Fruit fly (Drosophila melanogaster) whole organism, embryonic: Measurements from ENCODE around the gene Spn28Db.

Source experiments
- Blimp-1 ChIP-seq: fragments of 200-800 bp; sonication (Bioruptor generic); optimal IDR thresholded peaks from 3 replicates; lab custom pipeline; 2018; ENCODE audit warnings: missing biosample characterization, missing genetic modification characterization, mild to moderate bottlenecking, moderate library complexity, missing genetic modification reagents
- Bteb2 ChIP-seq: fragments of 200-800 bp; sonication (Bioruptor generic); optimal IDR thresholded peaks from 2 replicates; lab custom pipeline; 2016; ENCODE audit warnings: missing biosample characterization, missing genetic modification characterization
- CG10462 ChIP-seq: fragments of 200-800 bp; sonication (Bioruptor generic); optimal IDR thresholded peaks from 2 replicates; lab custom pipeline; 2016; ENCODE audit warnings: missing biosample characterization, missing genetic modification characterization
- CG11456 ChIP-seq: fragments of 200-800 bp; sonication (Bioruptor generic); IDR thresholded peaks from 3 replicates; pipeline ENCODE4 v1.3.6; 2022; ENCODE audit warnings: missing biosample characterization, missing genetic modification characterization
- CG14667 ChIP-seq: fragments of 200-800 bp; sonication (Bioruptor generic); IDR thresholded peaks from 2 replicates; pipeline ENCODE4 v1.3.6; 2022; ENCODE audit warnings: missing biosample characterization, missing genetic modification characterization
- CG15269 ChIP-seq: fragments of 200-800 bp; sonication (Bioruptor generic); optimal IDR thresholded peaks from 2 replicates; lab custom pipeline; 2018; ENCODE audit warnings: missing biosample characterization, mild to moderate bottlenecking, missing genetic modification characterization, moderate library complexity
- CG17328 ChIP-seq: fragments of 200-800 bp; sonication (Bioruptor generic); IDR thresholded peaks from 2 replicates; pipeline ENCODE4 v1.3.6; 2022; ENCODE audit warnings: missing biosample characterization, missing genetic modification characterization
- CG18599 ChIP-seq: fragments of 200-800 bp; sonication (Bioruptor generic); optimal IDR thresholded peaks from 3 replicates; lab custom pipeline; 2017; ENCODE audit warnings: missing biosample characterization, missing genetic modification characterization, mild to moderate bottlenecking, moderate library complexity, missing genetic modification reagents
- CG2129 ChIP-seq: fragments of 200-800 bp; sonication (Bioruptor generic); IDR thresholded peaks from 2 replicates; pipeline ENCODE4 v1.3.6; 2022; ENCODE audit warnings: missing biosample characterization, missing genetic modification characterization; ENCODE audit not compliant: partially characterized antibody
- CG2889 ChIP-seq: fragments of 200-800 bp; sonication (Bioruptor generic); IDR thresholded peaks from 3 replicates; pipeline ENCODE4 v1.3.6; 2022; ENCODE audit warnings: missing biosample characterization, missing genetic modification characterization
- CG31388 ChIP-seq: fragments of 200-800 bp; sonication (Bioruptor generic); optimal IDR thresholded peaks from 2 replicates; lab custom pipeline; 2016; ENCODE audit warnings: missing biosample characterization, missing genetic modification characterization
- CG3407 ChIP-seq: fragments of 200-800 bp; sonication (Bioruptor generic); optimal IDR thresholded peaks from 2 replicates; lab custom pipeline; 2018; ENCODE audit warnings: missing biosample characterization, mild to moderate bottlenecking, missing genetic modification characterization
- CG6689 ChIP-seq: fragments of 200-800 bp; sonication (Bioruptor generic); IDR thresholded peaks from 2 replicates; pipeline ENCODE4 v1.3.6; 2022; ENCODE audit warnings: missing biosample characterization, missing genetic modification characterization
- CG7745 ChIP-seq: fragments of 200-800 bp; sonication (Bioruptor generic); optimal IDR thresholded peaks from 2 replicates; lab custom pipeline; 2018; ENCODE audit warnings: missing biosample characterization, mild to moderate bottlenecking, missing genetic modification characterization, moderate library complexity
- CG8944 ChIP-seq: fragments of 200-800 bp; sonication (Bioruptor generic); optimal IDR thresholded peaks from 3 replicates; lab custom pipeline; 2016; ENCODE audit warnings: missing biosample characterization, missing genetic modification characterization
- CG9437 ChIP-seq: fragments of 200-800 bp; sonication (Bioruptor generic); optimal IDR thresholded peaks from 2 replicates; lab custom pipeline; 2018; ENCODE audit warnings: missing biosample characterization, mild to moderate bottlenecking, missing genetic modification characterization
- Camta ChIP-seq: fragments of 200-800 bp; sonication (Bioruptor generic); optimal IDR thresholded peaks from 2 replicates; lab custom pipeline; 2016; ENCODE audit warnings: missing biosample characterization, missing genetic modification characterization
- Ets97D ChIP-seq: fragments of 200-800 bp; sonication (Bioruptor generic); optimal IDR thresholded peaks from 3 replicates; lab custom pipeline; 2016; ENCODE audit warnings: missing biosample characterization, missing genetic modification characterization
- Fer3 ChIP-seq: fragments of 200-800 bp; sonication (Bioruptor generic); optimal IDR thresholded peaks from 2 replicates; lab custom pipeline; 2018; ENCODE audit warnings: missing biosample characterization, mild to moderate bottlenecking, missing genetic modification characterization, moderate library complexity
- Hmr ChIP-seq: fragments of 200-800 bp; sonication (Bioruptor generic); optimal IDR thresholded peaks from 3 replicates; lab custom pipeline; 2017; ENCODE audit warnings: mild to moderate bottlenecking, missing biosample characterization, missing genetic modification reagents, missing genetic modification characterization
- Hr51 ChIP-seq, 2 experiments: fragments of 200-800 bp; sonication (Bioruptor generic); optimal IDR thresholded peaks; 2 replicates in 1 of 2; 3 replicates in 1 of 2; lab custom pipeline; 2016 to 2018; ENCODE audit warnings: missing biosample characterization in 2 of 2, missing genetic modification characterization in 2 of 2, mild to moderate bottlenecking in 1 of 2, moderate library complexity in 1 of 2
- Med ChIP-seq: fragments of 200-800 bp; sonication (Bioruptor generic); peaks from one replicate; lab custom pipeline; 2016; ENCODE audit warnings: missing biosample characterization, missing genetic modification characterization, mild to moderate bottlenecking, inconsistent platforms, moderate library complexity
- Oli ChIP-seq: fragments of 200-800 bp; sonication (Bioruptor generic); optimal IDR thresholded peaks from 2 replicates; lab custom pipeline; 2018; ENCODE audit warnings: missing biosample characterization, mild to moderate bottlenecking, missing genetic modification characterization, moderate library complexity
- Rfx ChIP-seq: fragments of 200-800 bp; sonication (Bioruptor generic); IDR thresholded peaks from 2 replicates; pipeline ENCODE4 v1.3.6; 2022; ENCODE audit warnings: missing biosample characterization, missing genetic modification characterization
- Tbp ChIP-seq: fragments of >200 bp; optimal IDR thresholded peaks from 2 replicates; lab custom pipeline; 2018; ENCODE audit warnings: missing biosample characterization, missing genetic modification characterization
- Usf ChIP-seq: fragments of 200-800 bp; sonication (Bioruptor generic); optimal IDR thresholded peaks from 2 replicates; lab custom pipeline; 2017; ENCODE audit warnings: missing genotype, missing biosample characterization, missing genetic modification characterization
- ac ChIP-seq: fragments of 200-800 bp; sonication (Bioruptor generic); optimal IDR thresholded peaks from 3 replicates; lab custom pipeline; 2017; ENCODE audit warnings: missing biosample characterization, mild to moderate bottlenecking, missing genetic modification characterization
- amos ChIP-seq: fragments of 200-800 bp; sonication (Bioruptor generic); IDR thresholded peaks from 2 replicates; pipeline ENCODE4 v1.3.6; 2022; ENCODE audit warnings: missing biosample characterization, missing genetic modification characterization; ENCODE audit not compliant: partially characterized antibody
- br ChIP-seq: fragments of >200 bp; optimal IDR thresholded peaks from 2 replicates; lab custom pipeline; 2017
- danr ChIP-seq: fragments of 200-800 bp; sonication (Bioruptor generic); IDR thresholded peaks from 2 replicates; pipeline ENCODE4 v1.3.6; 2022; ENCODE audit warnings: missing biosample characterization, missing genetic modification characterization
- dmrt99B ChIP-seq: fragments of 200-800 bp; sonication (Bioruptor generic); optimal IDR thresholded peaks from 2 replicates; lab custom pipeline; 2018; ENCODE audit warnings: missing biosample characterization, mild to moderate bottlenecking, missing genetic modification characterization, moderate library complexity
- dysf ChIP-seq: fragments of 200-800 bp; sonication (Bioruptor generic); IDR thresholded peaks from 3 replicates; pipeline ENCODE4 v1.3.6; 2022; ENCODE audit warnings: missing biosample characterization, missing genetic modification characterization
- esg ChIP-seq: fragments of 200-800 bp; sonication (Bioruptor generic); conservative IDR thresholded peaks from 2 replicates; pipeline ENCODE4 v1.3.6; 2022; ENCODE audit warnings: missing biosample characterization, missing genetic modification characterization
- fu2 ChIP-seq: fragments of 200-800 bp; sonication (Bioruptor generic); optimal IDR thresholded peaks from 2 replicates; lab custom pipeline; 2016; ENCODE audit warnings: missing biosample characterization, missing genetic modification characterization
- grau ChIP-seq: fragments of 200-800 bp; optimal IDR thresholded peaks from 3 replicates; lab custom pipeline; 2019; ENCODE audit warnings: missing biosample characterization, mild to moderate bottlenecking, missing genetic modification characterization, moderate library complexity
- prd ChIP-seq, 3 experiments: fragments of >200 bp in 2 of 3; fragments of 200-800 bp in 1 of 3; sonication (Bioruptor generic) in 1 of 3; optimal IDR thresholded peaks in 2 of 3; IDR thresholded peaks in 1 of 3; 2 replicates in 2 of 3; 3 replicates in 1 of 3; pipeline versions ENCODE4 v1.3.6 to Lab custom; 2017 to 2022; ENCODE audit warnings: missing biosample characterization in 1 of 3, missing genetic modification characterization in 1 of 3
- sim ChIP-seq: fragments of 200-800 bp; sonication (Bioruptor generic); IDR thresholded peaks from 2 replicates; pipeline ENCODE4 v1.3.6; 2022; ENCODE audit warnings: missing biosample characterization, missing genetic modification characterization
- sqz ChIP-seq: fragments of 200-800 bp; sonication (Bioruptor generic); optimal IDR thresholded peaks from 3 replicates; lab custom pipeline; 2018; ENCODE audit warnings: missing biosample characterization, mild to moderate bottlenecking, missing genetic modification characterization
- tna ChIP-seq: fragments of 200-800 bp; sonication (Bioruptor generic); IDR thresholded peaks from 2 replicates; pipeline ENCODE4 v1.3.6; 2022; ENCODE audit warnings: missing biosample characterization, missing genetic modification characterization; ENCODE audit not compliant: partially characterized antibody
- ttk ChIP-seq: fragments of 200-800 bp; sonication (Bioruptor generic); IDR thresholded peaks from 2 replicates; pipeline ENCODE4 v2.1.2; 2022; ENCODE audit warnings: missing biosample characterization, missing genetic modification characterization
- unpg ChIP-seq: fragments of 200-800 bp; sonication (Bioruptor generic); optimal IDR thresholded peaks from 3 replicates; lab custom pipeline; 2018; ENCODE audit warnings: missing biosample characterization, mild to moderate bottlenecking, missing genetic modification characterization, moderate library complexity

Gene Spn28Db

dm6 chr2L:7841244-7841643 lies 49.3 kb downstream of the Spn28Db start (continued):
- TF ChIP-seq CG11456 (GFP tag; lab: Robert Waterston, UW) (no peak), CG3407 (GFP tag; lab: Kevin White, UChicago) (no peak), CG8944 (GFP tag; lab: Kevin White, UChicago) (no peak), CG9437 (GFP tag; lab: Kevin White, UChicago) (no peak), Med (GFP tag; lab: Kevin White, UChicago) (peak; percentile 72), CG17328 (0 out of 2 replicates have a peak, but pooled peaks have one; percentile 38), CG15269 (peak; percentile 29), CG7745 (tag; lab: Kevin White, UChicago) (no peak), CG6689 (0 out of 2 replicates have a peak, but pooled peaks have one; percentile 16), Oli (tag; lab: Kevin White, UChicago) (no peak), CG31388 (GFP tag; lab: Kevin White, UChicago) (no peak), Ets97D (GFP tag; lab: Kevin White, UChicago) (no peak), fu2 (no peak), unpg (GFP tag; lab: Kevin White, UChicago) (peak; percentile 0), grau (tag; lab: Kevin White, UChicago) (peak; percentile 12), Usf (no peak), dmrt99B (tag; lab: Kevin White, UChicago) (peak; percentile 4), Rfx (GFP tag; lab: Robert Waterston, UW) (peak; percentile 34; the same call in 1 of the 2 replicates), amos (no peak), esg (GFP tag; lab: Robert Waterston, UW) (no peak), Hmr (GFP tag; lab: Kevin White, UChicago) (peak; percentile 11), Hr51 (GFP tag; optimal IDR thresholded peaks at IDR 0.05; lab: Kevin White, UChicago) (peak in 1 of 2 experiments; percentile 12), CG18599 (peak; percentile 7), sqz (GFP tag; lab: Kevin White, UChicago) (no peak), Blimp-1 (GFP tag; lab: Kevin White, UChicago) (no peak), sim (GFP tag; lab: Robert Waterston, UW) (no peak), tna (GFP tag; lab: Robert Waterston, UW) (no peak), CG2889 (no peak), dysf (GFP tag; lab: Robert Waterston, UW) (peak; percentile 26; the same call in 1 of the 3 replicates), ac (no peak), Fer3 (tag; lab: Kevin White, UChicago) (no peak), ttk (GFP tag; lab: Robert Waterston, UW) (0 out of 2 replicates have a peak, but pooled peaks have one; percentile 22), Camta (no peak), Bteb2 (GFP tag; lab: Kevin White, UChicago) (no peak), danr (GFP tag; lab: Robert Waterston, UW) (no peak), CG14667 (no peak), br (no peak)
- TF ChIP-seq, all 482 proteins: peak for 21

DNA sequence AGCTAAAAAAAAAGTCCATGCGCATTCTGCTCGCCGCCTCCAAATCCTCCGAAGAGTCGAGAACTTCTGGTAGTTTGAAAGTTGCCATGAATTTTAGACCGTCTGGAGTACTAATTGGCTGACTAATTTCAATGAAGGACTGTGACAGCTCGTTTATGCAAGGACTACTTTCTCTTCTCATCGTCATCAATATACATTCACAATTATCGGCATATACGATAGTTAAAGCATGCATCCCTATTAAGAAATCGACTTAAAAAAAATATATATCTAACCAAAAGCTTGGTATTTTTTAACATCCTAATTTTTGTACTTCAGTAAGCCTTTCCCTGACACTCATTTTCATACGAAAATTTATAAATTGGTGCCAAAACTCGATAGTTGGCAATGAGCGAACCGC lies 50.4 kb downstream of the Spn28Db start, which contains the start of gene CG14537:
CG14537 (plus strand) TSS at position 301 of the 400 bp plus-strand sequence.
- TF ChIP-seq CG2129 (GFP tag; lab: Robert Waterston, UW): no peak
- no peak for TF ChIP-seq CG10462
- no peak for TF ChIP-seq prd (optimal IDR thresholded peaks at IDR 0.05; lab: Kevin White, UChicago)
- TF ChIP-seq prd (GFP tag; IDR thresholded peaks at IDR 0.05; lab: Robert Waterston, UW): no peak
- no peak for TF ChIP-seq Tbp (GFP tag; lab: Kevin White, UChicago)
